Worm (Caenorhabditis elegans): ENCODE results near the gene bath-38.

- TF ChIP-seq nhr-25 (tag; optimal IDR thresholded peaks at IDR 0.05) (no peak), elt-1 (tag; optimal IDR thresholded peaks at IDR 0.05) (no peak), ama-1 (optimal IDR thresholded peaks at IDR 0.05) (no peak), zag-1 (tag; optimal IDR thresholded peaks at IDR 0.05) (no peak), unc-39 (tag; optimal IDR thresholded peaks at IDR 0.05) (no peak), nhr-129 (tag; optimal IDR thresholded peaks at IDR 0.05) (no peak), egl-27 (tag; optimal IDR thresholded peaks at IDR 0.05) (no peak), F13H6.1 (tag; optimal IDR thresholded peaks at IDR 0.05) (no peak), nhr-10 (tag; optimal IDR thresholded peaks at IDR 0.05) (no peak), lin-11 (tag; optimal IDR thresholded peaks at IDR 0.05) (no peak), snpc-4 (tag; optimal IDR thresholded peaks at IDR 0.05) (no peak)
Measured at ce11 chrII:10067817-10068216, 22.7 kb upstream of the bath-38 start, which contains the start of gene die-1.
